Worm (Caenorhabditis elegans): ENCODE measurements around the gene C07G1.6.

- TF ChIP-seq ets-7 (tag; optimal IDR thresholded peaks at IDR 0.05) (no peak), pes-1 (GFP tag; IDR thresholded peaks at IDR 0.05) (no peak), ama-1 (optimal IDR thresholded peaks at IDR 0.05) (no peak), aly-1 (tag; optimal IDR thresholded peaks at IDR 0.05) (no peak), tbx-11 (GFP tag; IDR thresholded peaks at IDR 0.05) (no peak), sea-1 (GFP tag; conservative IDR thresholded peaks at IDR 0.05) (no peak), scrt-1 (GFP tag; IDR thresholded peaks at IDR 0.05) (no peak)
Observed at ce11 chrIV:8174792-8175191, 35.4 kb downstream of the C07G1.6 start.
